In the genomic region with DNA sequence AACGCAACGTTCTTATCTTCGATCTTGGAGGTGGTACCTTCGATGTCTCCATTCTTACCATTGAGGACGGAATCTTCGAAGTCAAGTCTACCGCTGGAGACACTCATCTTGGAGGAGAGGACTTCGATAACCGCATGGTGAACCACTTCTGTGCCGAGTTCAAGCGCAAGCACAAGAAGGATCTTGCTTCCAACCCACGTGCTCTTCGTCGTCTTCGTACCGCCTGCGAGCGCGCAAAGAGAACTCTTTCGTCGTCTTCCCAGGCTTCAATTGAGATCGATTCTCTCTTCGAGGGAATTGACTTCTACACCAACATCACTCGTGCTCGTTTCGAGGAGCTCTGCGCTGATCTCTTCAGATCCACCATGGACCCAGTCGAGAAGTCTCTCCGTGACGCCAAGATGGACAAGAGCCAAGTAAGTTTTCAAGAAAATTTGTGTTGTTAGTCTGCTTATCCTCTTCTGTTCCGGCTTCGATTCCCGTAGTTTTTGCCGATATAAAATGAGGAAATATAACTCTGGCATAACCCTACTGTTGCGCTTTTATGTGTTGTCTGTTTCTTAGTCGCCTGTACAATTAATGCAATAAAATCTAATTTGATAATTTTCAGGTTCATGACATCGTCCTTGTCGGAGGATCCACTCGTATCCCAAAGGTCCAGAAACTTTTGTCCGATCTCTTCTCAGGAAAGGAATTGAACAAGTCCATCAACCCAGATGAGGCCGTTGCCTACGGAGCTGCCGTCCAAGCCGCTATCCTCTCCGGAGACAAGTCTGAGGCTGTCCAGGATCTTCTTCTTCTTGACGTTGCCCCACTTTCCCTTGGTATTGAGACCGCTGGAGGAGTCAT, we compare ENCODE assay signal across 6 worm cellular contexts.
TF ChIP-seq lines count a peak whose summit lies in the region.

No protein-coding gene starts in this region.

TF ChIP-seq in whole organism, L1 larva, 84 proteins besides CTCF, POLR2A, EP300 and RAD21 (continues in another document):
- TF ChIP-seq tbx-2 (tag; optimal IDR thresholded peaks at IDR 0.05; lab: Kevin White, UChicago) (no peak), lsy-2 (tag; optimal IDR thresholded peaks at IDR 0.05; lab: Kevin White, UChicago) (no peak), rnt-1 (tag; optimal IDR thresholded peaks at IDR 0.05; lab: Kevin White, UChicago) (no peak), nhr-47 (tag; optimal IDR thresholded peaks at IDR 0.05; lab: Kevin White, UChicago) (no peak), hpl-2 (GFP tag; optimal IDR thresholded peaks at IDR 0.05; lab: Kevin White, UChicago) (no peak), ztf-11 (tag; optimal IDR thresholded peaks at IDR 0.05; lab: Kevin White, UChicago) (no peak), nhr-19 (GFP tag; conservative IDR thresholded peaks at IDR 0.05; lab: Robert Waterston, UW) (no peak), efl-1 (optimal IDR thresholded peaks at IDR 0.05; lab: Kevin White, UChicago) (no peak), efl-1 (GFP tag; optimal IDR thresholded peaks at IDR 0.05 in 1 of 2; lab: Kevin White, UChicago) (peak in 1 of 2 experiments; percentile 73), zip-4 (GFP tag; optimal IDR thresholded peaks at IDR 0.05; lab: Kevin White, UChicago) (no peak), C16A3.4 (tag; optimal IDR thresholded peaks at IDR 0.05; lab: Kevin White, UChicago) (no peak), xbp-1 (tag; optimal IDR thresholded peaks at IDR 0.05; lab: Kevin White, UChicago) (no peak), blmp-1 (tag; optimal IDR thresholded peaks at IDR 0.05; lab: Kevin White, UChicago) (no peak), mdl-1 (tag; optimal IDR thresholded peaks at IDR 0.05; lab: Kevin White, UChicago) (no peak)

TF ChIP-seq in whole organism, L2 larva, 48 proteins besides CTCF, POLR2A, EP300 and RAD21 (continues in another document):
- TF ChIP-seq elt-1 (tag; optimal IDR thresholded peaks at IDR 0.05; lab: Kevin White, UChicago) (no peak), unc-39 (tag; optimal IDR thresholded peaks at IDR 0.05; lab: Kevin White, UChicago) (no peak), ama-1 (optimal IDR thresholded peaks at IDR 0.05; lab: Kevin White, UChicago) (peak; percentile 87), zag-1 (tag; optimal IDR thresholded peaks at IDR 0.05; lab: Kevin White, UChicago) (no peak), nhr-129 (tag; optimal IDR thresholded peaks at IDR 0.05; lab: Kevin White, UChicago) (no peak), sma-3 (GFP tag; optimal IDR thresholded peaks at IDR 0.05; lab: Kevin White, UChicago) (no peak), crh-2 (tag; optimal IDR thresholded peaks at IDR 0.05; lab: Kevin White, UChicago) (peak; percentile 42), mbf-1 (tag; optimal IDR thresholded peaks at IDR 0.05; lab: Kevin White, UChicago) (no peak), lin-13 (GFP tag; optimal IDR thresholded peaks at IDR 0.05; lab: Kevin White, UChicago) (no peak), ceh-82 (tag; optimal IDR thresholded peaks at IDR 0.05; lab: Kevin White, UChicago) (no peak), sma-9 (GFP tag; optimal IDR thresholded peaks at IDR 0.05; lab: Kevin White, UChicago) (no peak), sma-9 (tag; optimal IDR thresholded peaks at IDR 0.05; lab: Kevin White, UChicago) (no peak), gmeb-1 (tag; optimal IDR thresholded peaks at IDR 0.05; lab: Kevin White, UChicago) (no peak), Y55F3AM.14 (GFP tag; optimal IDR thresholded peaks at IDR 0.05; lab: Kevin White, UChicago) (no peak), nhr-11 (tag; optimal IDR thresholded peaks at IDR 0.05; lab: Kevin White, UChicago) (peak; percentile 45)

TF ChIP-seq in whole organism, L3 larva, 47 proteins besides CTCF, POLR2A, EP300 and RAD21:
- no peak for TF ChIP-seq nhr-28 (tag; optimal IDR thresholded peaks at IDR 0.05; lab: Kevin White, UChicago)
- TF ChIP-seq ceh-16 (tag; optimal IDR thresholded peaks at IDR 0.05; lab: Kevin White, UChicago) = peak; percentile 30
- TF ChIP-seq snpc-4 (tag; optimal IDR thresholded peaks at IDR 0.05; lab: Kevin White, UChicago) = peak; percentile 8
- TF ChIP-seq nhr-77 (tag; optimal IDR thresholded peaks at IDR 0.05; lab: Kevin White, UChicago) = no peak
- peak; percentile 45 for TF ChIP-seq nhr-25 (tag; optimal IDR thresholded peaks at IDR 0.05; lab: Kevin White, UChicago)
- no peak for TF ChIP-seq nhr-12 (tag; optimal IDR thresholded peaks at IDR 0.05; lab: Kevin White, UChicago)
- TF ChIP-seq fkh-2 (tag; optimal IDR thresholded peaks at IDR 0.05; lab: Kevin White, UChicago) = no peak
- no peak for TF ChIP-seq lin-15B (tag; optimal IDR thresholded peaks at IDR 0.05; lab: Kevin White, UChicago)
- peak; percentile 26 for TF ChIP-seq ama-1 (optimal IDR thresholded peaks at IDR 0.05; lab: Kevin White, UChicago)
TF ChIP-seq in whole organism, L3 larva: peak in this region for 4.

TF ChIP-seq in whole organism, L4 larva, 104 proteins besides CTCF, POLR2A, EP300 and RAD21 (continues in another document):
- peak; percentile 36 for TF ChIP-seq aha-1 (tag; lab: Kevin White, UChicago)
- TF ChIP-seq gei-8 (GFP tag; optimal IDR thresholded peaks at IDR 0.05; lab: Kevin White, UChicago) = no peak
- TF ChIP-seq lin-13 (GFP tag; optimal IDR thresholded peaks at IDR 0.05; lab: Kevin White, UChicago) = peak; percentile 17
- TF ChIP-seq attf-4 (tag; optimal IDR thresholded peaks at IDR 0.05; lab: Kevin White, UChicago) = no peak
- no peak for TF ChIP-seq hmg-1.1 (GFP tag; IDR thresholded peaks at IDR 0.05; lab: Robert Waterston, UW)
- peak; percentile 19; the same call in 1 of the 2 replicates for TF ChIP-seq F44E2.7 (GFP tag; IDR thresholded peaks at IDR 0.05; lab: Robert Waterston, UW)
- no peak for TF ChIP-seq pqm-1 (tag; optimal IDR thresholded peaks at IDR 0.05; lab: Kevin White, UChicago)
- TF ChIP-seq F49E8.2 (tag; optimal IDR thresholded peaks at IDR 0.05; lab: Kevin White, UChicago; ENCODE audit: borderline replicate concordance) = peak; percentile 37
- peak; percentile 49; the same call in 1 of the 2 replicates for TF ChIP-seq daf-19 (GFP tag; conservative IDR thresholded peaks at IDR 0.05; lab: Robert Waterston, UW)
- no peak for TF ChIP-seq daf-8 (GFP tag; IDR thresholded peaks at IDR 0.05; lab: Robert Waterston, UW)
- TF ChIP-seq daf-16 (GFP tag; optimal IDR thresholded peaks at IDR 0.05; lab: Kevin White, UChicago) = no peak
- TF ChIP-seq daf-16 (tag; optimal IDR thresholded peaks at IDR 0.05; lab: Kevin White, UChicago) = peak; percentile 12
- TF ChIP-seq snpc-4 (tag; optimal IDR thresholded peaks at IDR 0.05; lab: Kevin White, UChicago) = no peak
- no peak for TF ChIP-seq daf-12 (tag; optimal IDR thresholded peaks at IDR 0.05; lab: Kevin White, UChicago)
- peak; percentile 34; the same call in 1 of the 2 replicates for TF ChIP-seq ctbp-1 (GFP tag; IDR thresholded peaks at IDR 0.05; lab: Robert Waterston, UW)
- TF ChIP-seq Y5F2A.4 (GFP tag; optimal IDR thresholded peaks at IDR 0.05; lab: Kevin White, UChicago) = no peak

TF ChIP-seq in whole organism, early embryonic, 17 proteins besides CTCF, POLR2A, EP300 and RAD21:
- TF ChIP-seq hmbx-1 (tag; optimal IDR thresholded peaks at IDR 0.05; lab: Kevin White, UChicago) = no peak
- no peak for TF ChIP-seq flt-1 (GFP tag; IDR thresholded peaks at IDR 0.05; lab: Robert Waterston, UW)
- peak; percentile 34 for TF ChIP-seq aly-1 (tag; optimal IDR thresholded peaks at IDR 0.05; lab: Kevin White, UChicago)
- TF ChIP-seq sea-1 (GFP tag; conservative IDR thresholded peaks at IDR 0.05; lab: Robert Waterston, UW) = 0 out of 2 replicates have a peak, but pooled peaks have one; percentile 52
- TF ChIP-seq hnd-1 (tag; optimal IDR thresholded peaks at IDR 0.05; lab: Kevin White, UChicago) = no peak

TF ChIP-seq in whole organism, young adult, 124 proteins besides CTCF, POLR2A, EP300 and RAD21 (continues in another document):
- TF ChIP-seq madf-3 (GFP tag; IDR thresholded peaks at IDR 0.05; lab: Robert Waterston, UW) (peak; percentile 79), attf-3 (GFP tag; conservative IDR thresholded peaks at IDR 0.05; lab: Robert Waterston, UW) (no peak), aptf-3 (GFP tag; IDR thresholded peaks at IDR 0.05; lab: Robert Waterston, UW) (0 out of 2 replicates have a peak, but pooled peaks have one; percentile 8), Y79H2A.3 (GFP tag; conservative IDR thresholded peaks at IDR 0.05; lab: Robert Waterston, UW) (no peak), C17E4.6 (GFP tag; IDR thresholded peaks at IDR 0.05; lab: Robert Waterston, UW) (0 out of 2 replicates have a peak, but pooled peaks have one; percentile 12), ztf-18 (tag; optimal IDR thresholded peaks at IDR 0.05; lab: Kevin White, UChicago) (peak; percentile 20), die-1 (tag; optimal IDR thresholded peaks at IDR 0.05; lab: Kevin White, UChicago) (peak; percentile 41), cebp-1 (GFP tag; IDR thresholded peaks at IDR 0.05; lab: Robert Waterston, UW) (peak; percentile 7; the same call in 1 of the 2 replicates), cebp-1 (tag; optimal IDR thresholded peaks at IDR 0.05; lab: Kevin White, UChicago) (peak; percentile 33), tbp1 (GFP tag; optimal IDR thresholded peaks at IDR 0.05; lab: Kevin White, UChicago) (peak; percentile 26), T07F8.4 (tag; optimal IDR thresholded peaks at IDR 0.05; lab: Kevin White, UChicago) (peak; percentile 22), Y53G8AR.9 (GFP tag; conservative IDR thresholded peaks at IDR 0.05; lab: Robert Waterston, UW) (peak; percentile 70), lin-54 (GFP tag; optimal IDR thresholded peaks at IDR 0.05; lab: Kevin White, UChicago) (peak; percentile 66), ztf-25 (GFP tag; IDR thresholded peaks at IDR 0.05; lab: Robert Waterston, UW) (0 out of 2 replicates have a peak, but pooled peaks have one; percentile 7), ceh-100 (GFP tag; IDR thresholded peaks at IDR 0.05; lab: Robert Waterston, UW) (peak; percentile 31; the same call in 1 of the 2 replicates), F49E8.2 (tag; optimal IDR thresholded peaks at IDR 0.05; lab: Kevin White, UChicago; ENCODE audit: insufficient read depth) (peak; percentile 21), sea-2 (GFP tag; IDR thresholded peaks at IDR 0.05; lab: Robert Waterston, UW) (no peak), ceh-40 (GFP tag; IDR thresholded peaks at IDR 0.05; lab: Robert Waterston, UW) (peak; percentile 53), madf-6 (GFP tag; IDR thresholded peaks at IDR 0.05; lab: Robert Waterston, UW) (peak; percentile 67; the same call in 1 of the 2 replicates), mcd-1 (GFP tag; IDR thresholded peaks at IDR 0.05; lab: Robert Waterston, UW) (peak; percentile 49), ama-1 (optimal IDR thresholded peaks at IDR 0.05; lab: Kevin White, UChicago) (peak; percentile 22), ama-1 (GFP tag; optimal IDR thresholded peaks at IDR 0.05; lab: Kevin White, UChicago) (no peak), bed-2 (GFP tag; IDR thresholded peaks at IDR 0.05; lab: Robert Waterston, UW) (0 out of 2 replicates have a peak, but pooled peaks have one; percentile 6), nfya-2 (GFP tag; IDR thresholded peaks at IDR 0.05; lab: Robert Waterston, UW) (0 out of 2 replicates have a peak, but pooled peaks have one; percentile 24), attf-6 (GFP tag; IDR thresholded peaks at IDR 0.05; lab: Robert Waterston, UW) (peak; percentile 90), hsf-1 (GFP tag; IDR thresholded peaks at IDR 0.05; lab: Robert Waterston, UW) (peak; percentile 77), attf-5 (GFP tag; optimal IDR thresholded peaks at IDR 0.05; lab: Kevin White, UChicago) (peak; percentile 24)
